Worm (Caenorhabditis elegans) whole organism, L1 larva: ENCODE measurements around the gene fbxa-183.
A peak's percentile ranks its signal among the peaks of the same experiment; 100 is the strongest.

Experiments
- C16A3.4 ChIP-seq: fragments of 150-350 bp; optimal IDR thresholded peaks from 2 replicates; lab custom pipeline; 2014; ENCODE audit warnings: missing biosample characterization, missing genetic modification characterization
- Y116A8C.19 ChIP-seq: sonication (generic microtip); optimal IDR thresholded peaks from 2 replicates; lab custom pipeline; 2016; ENCODE audit warnings: missing compliant biosample characterization, missing genetic modification characterization, borderline replicate concordance
- blmp-1 ChIP-seq: fragments of 150-350 bp; optimal IDR thresholded peaks from 2 replicates; lab custom pipeline; 2014; ENCODE audit warnings: missing biosample characterization, missing genetic modification characterization
- ceh-8 ChIP-seq: fragments of 200-800 bp; sonication (Bioruptor generic); optimal IDR thresholded peaks from 2 replicates; lab custom pipeline; 2018; ENCODE audit warnings: mild to moderate bottlenecking, missing genetic modification characterization, moderate library complexity, missing compliant biosample characterization
- ceh-82 ChIP-seq, 3 experiments: fragments of 150-350 bp in 1 of 3; sonication (generic microtip) in 2 of 3; optimal IDR thresholded peaks; 2 replicates each; lab custom pipeline; 2014 to 2017; ENCODE audit warnings: missing biosample characterization in 3 of 3, missing genetic modification characterization in 3 of 3
- ceh-90 ChIP-seq: sonication (generic microtip); optimal IDR thresholded peaks from 2 replicates; lab custom pipeline; 2016; ENCODE audit warnings: missing genetic modification characterization, missing compliant biosample characterization
- efl-1 ChIP-seq, 4 experiments: fragments of 150-350 bp; optimal IDR thresholded peaks in 3 of 4; peaks in 1 of 4; 1 replicate in 1 of 4; 2 replicates in 3 of 4; lab custom pipeline; 2014; ENCODE audit warnings: missing biosample characterization in 2 of 4, missing genetic modification characterization in 2 of 4, missing genetic modification reagents in 2 of 4
- elt-2 ChIP-seq: sonication (generic microtip); optimal IDR thresholded peaks from 2 replicates; lab custom pipeline; 2016; ENCODE audit warnings: missing genetic modification characterization, mild to moderate bottlenecking, inconsistent platforms, missing compliant biosample characterization, missing genetic modification reagents
- ets-5 ChIP-seq: fragments of 200-800 bp; sonication (Bioruptor generic); IDR thresholded peaks from 2 replicates; pipeline ENCODE4 v1.3.6; 2022; ENCODE audit warnings: missing genetic modification characterization, missing compliant biosample characterization
- hlh-17 ChIP-seq: fragments of 200-800 bp; sonication (Bioruptor generic); optimal IDR thresholded peaks from 2 replicates; lab custom pipeline; 2018; ENCODE audit warnings: missing genetic modification characterization, mild to moderate bottlenecking, missing compliant biosample characterization, moderate library complexity, borderline replicate concordance
- hpl-2 ChIP-seq: fragments of 150-350 bp; optimal IDR thresholded peaks from 2 replicates; lab custom pipeline; 2014; ENCODE audit warnings: missing biosample characterization, missing genetic modification reagents, missing genetic modification characterization
- isw-1 ChIP-seq: fragments of 200-800 bp; sonication (Bioruptor generic); IDR thresholded peaks from 2 replicates; pipeline ENCODE4 v1.3.6; 2022; ENCODE audit warnings: missing genetic modification characterization, missing compliant biosample characterization
- lin-13 ChIP-seq: fragments of 150-350 bp; optimal IDR thresholded peaks from 2 replicates; lab custom pipeline; 2014; ENCODE audit warnings: missing biosample characterization, missing genetic modification reagents, missing genetic modification characterization
- lin-14 ChIP-seq: fragments of 200-800 bp; sonication (Bioruptor generic); optimal IDR thresholded peaks from 2 replicates; lab custom pipeline; 2018; ENCODE audit warnings: mild to moderate bottlenecking, missing genetic modification characterization, moderate library complexity, missing compliant biosample characterization
- lin-35 ChIP-seq, 2 experiments: fragments of 150-350 bp; optimal IDR thresholded peaks; 2 replicates each; lab custom pipeline; 2014; ENCODE audit warnings: missing biosample characterization in 2 of 2, missing genetic modification characterization in 2 of 2, missing genetic modification reagents in 2 of 2
- lin-39 ChIP-seq: fragments of 150-350 bp; optimal IDR thresholded peaks from 2 replicates; lab custom pipeline; 2014; ENCODE audit warnings: missing biosample characterization, missing genetic modification reagents, missing genetic modification characterization
- mdl-1 ChIP-seq, 2 experiments: fragments of 150-350 bp; optimal IDR thresholded peaks; 2 replicates each; lab custom pipeline; 2014 to 2017; ENCODE audit warnings: missing biosample characterization in 2 of 2, missing genetic modification characterization in 2 of 2, inconsistent platforms in 1 of 2
- mep-1 ChIP-seq: fragments of 150-350 bp; optimal IDR thresholded peaks from 2 replicates; lab custom pipeline; 2014; ENCODE audit warnings: missing biosample characterization, missing genetic modification characterization
- nhr-237 ChIP-seq: fragments of 150-350 bp; optimal IDR thresholded peaks from 2 replicates; lab custom pipeline; 2014; ENCODE audit warnings: missing biosample characterization, missing genetic modification characterization
- nhr-47 ChIP-seq: sonication (generic microtip); optimal IDR thresholded peaks from 2 replicates; lab custom pipeline; 2016; ENCODE audit warnings: mild to moderate bottlenecking, missing genetic modification characterization, moderate library complexity, missing compliant biosample characterization
- nhr-71 ChIP-seq: sonication (generic microtip); optimal IDR thresholded peaks from 2 replicates; lab custom pipeline; 2016; ENCODE audit warnings: mild to moderate bottlenecking, missing genetic modification characterization, moderate library complexity, missing compliant biosample characterization
- nhr-76 ChIP-seq: sonication (generic microtip); optimal IDR thresholded peaks from 2 replicates; lab custom pipeline; 2017; ENCODE audit warnings: missing biosample characterization, missing genetic modification characterization
- nhr-85 ChIP-seq: sonication (generic microtip); peaks from one replicate; lab custom pipeline; 2016; ENCODE audit warnings: missing genetic modification characterization, inconsistent platforms, missing compliant biosample characterization
- pqm-1 ChIP-seq: sonication (generic microtip); optimal IDR thresholded peaks from 3 replicates; lab custom pipeline; 2017; ENCODE audit warnings: missing biosample characterization, missing genetic modification characterization
- sptf-1 ChIP-seq: fragments of 150-350 bp; optimal IDR thresholded peaks from 2 replicates; lab custom pipeline; 2014; ENCODE audit warnings: missing biosample characterization, missing genetic modification characterization
- sup-37 ChIP-seq: fragments of 200-800 bp; sonication (Bioruptor generic); optimal IDR thresholded peaks from 2 replicates; lab custom pipeline; 2018; ENCODE audit warnings: mild to moderate bottlenecking, missing genetic modification characterization, missing compliant biosample characterization
- swsn-7 ChIP-seq: sonication (generic microtip); optimal IDR thresholded peaks from 2 replicates; lab custom pipeline; 2016; ENCODE audit warnings: missing genetic modification characterization, missing compliant biosample characterization
- tbx-2 ChIP-seq: sonication (generic microtip); optimal IDR thresholded peaks from 2 replicates; lab custom pipeline; 2016; ENCODE audit warnings: missing genetic modification characterization, missing compliant biosample characterization
- unc-130 ChIP-seq: fragments of 150-350 bp; optimal IDR thresholded peaks from 2 replicates; lab custom pipeline; 2017; ENCODE audit warnings: missing biosample characterization, missing genetic modification characterization, inconsistent platforms
- unc-30 ChIP-seq: sonication (generic microtip); optimal IDR thresholded peaks from 2 replicates; lab custom pipeline; 2017; ENCODE audit warnings: missing biosample characterization, missing genetic modification characterization
- unc-98 ChIP-seq: fragments of 200-800 bp; sonication (Bioruptor generic); IDR thresholded peaks from 2 replicates; pipeline ENCODE4 v1.3.6; 2022; ENCODE audit warnings: missing genetic modification characterization, missing compliant biosample characterization
- zag-1 ChIP-seq: fragments of 150-350 bp; optimal IDR thresholded peaks from 2 replicates; lab custom pipeline; 2014; ENCODE audit warnings: missing biosample characterization, missing genetic modification characterization

fbxa-183 gene

ce11 chrV:5819903-5820302 is 37.3 kb upstream of the fbxa-183 start:
- peak; percentile 56 for TF ChIP-seq elt-2 (tag; lab: Kevin White, UChicago)
- peak; percentile 22 for TF ChIP-seq pqm-1 (tag; lab: Kevin White, UChicago)
- TF ChIP-seq sup-37 (GFP tag; lab: Kevin White, UChicago), result no peak

- peak in 1 of 2 experiments; percentile 3 for TF ChIP-seq lin-35 (GFP tag; optimal IDR thresholded peaks at IDR 0.05; lab: Kevin White, UChicago)
- no peak for TF ChIP-seq nhr-71 (tag; lab: Kevin White, UChicago)
- peak; percentile 64 for TF ChIP-seq elt-2 (tag; lab: Kevin White, UChicago)
These were observed 34.0 kb upstream of the fbxa-183 start for ce11 chrV:5816470-5817061.

DNA sequence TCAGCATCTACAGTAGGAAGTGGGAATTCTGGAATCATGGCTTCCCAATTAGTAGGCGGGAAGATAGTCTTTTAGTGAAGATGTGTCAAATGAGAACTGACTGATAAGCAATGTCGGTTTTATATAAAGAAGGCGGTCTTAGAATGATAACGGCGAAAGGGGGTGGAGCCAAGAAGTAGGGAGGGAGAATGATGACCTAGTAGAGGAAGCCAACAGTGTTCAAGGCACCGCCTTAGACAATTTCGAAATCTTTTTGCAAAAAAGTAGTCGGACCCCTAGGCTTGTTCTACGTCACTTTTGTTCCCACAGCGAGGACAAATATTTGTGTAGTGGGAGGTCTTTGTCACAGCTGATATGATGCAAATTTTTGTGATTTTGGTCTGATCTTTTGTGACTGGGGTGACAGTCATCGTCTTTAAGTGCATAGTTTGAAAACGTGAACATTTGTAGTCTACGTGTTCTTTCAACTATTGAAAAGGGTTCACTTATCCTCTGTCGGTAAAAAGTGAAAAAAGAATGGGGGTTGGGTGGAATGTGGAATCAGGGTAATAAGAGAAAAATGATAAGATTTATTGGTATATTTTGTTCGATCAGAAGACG is 30.6 kb upstream of the fbxa-183 start, which contains the start of gene ZC250.4:
TSS of gene ZC250.4 (minus strand) at position 78 of the 600 bp plus-strand sequence.
- no peak for TF ChIP-seq lin-14 (GFP tag; lab: Kevin White, UChicago)
- peak; percentile 48 for TF ChIP-seq nhr-85
- TF ChIP-seq elt-2 (tag; lab: Kevin White, UChicago), result peak; percentile 7
- peak; percentile 8 for TF ChIP-seq pqm-1 (tag; lab: Kevin White, UChicago)
- TF ChIP-seq blmp-1 (tag; lab: Kevin White, UChicago), result peak; percentile 6

DNA sequence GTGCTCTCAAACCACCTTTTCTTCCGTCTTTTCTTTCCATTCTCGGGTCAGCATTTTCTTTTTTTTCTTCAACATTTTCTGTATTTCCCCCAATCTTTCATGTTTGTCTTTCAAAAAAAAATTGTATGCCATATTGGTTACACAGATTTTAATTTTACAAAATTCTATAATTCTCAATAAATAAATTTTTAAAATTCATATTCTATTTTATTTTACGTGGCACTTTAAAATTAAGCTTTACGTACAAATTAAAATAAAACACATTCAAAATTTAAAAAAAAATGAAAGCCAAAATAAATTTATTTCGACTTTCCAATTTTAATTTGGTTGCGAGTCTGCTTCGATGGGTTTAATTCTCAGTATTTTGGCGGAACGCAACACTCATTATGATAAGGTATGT is 22.9 kb upstream of the fbxa-183 start, which contains the start of gene ZC250.5:
TSS of gene ZC250.5 (plus strand) at position 301 of the 400 bp plus-strand sequence.
- TF ChIP-seq unc-30 (tag; lab: Kevin White, UChicago) (no peak), lin-39 (no peak), zag-1 (tag; lab: Kevin White, UChicago) (no peak)

DNA sequence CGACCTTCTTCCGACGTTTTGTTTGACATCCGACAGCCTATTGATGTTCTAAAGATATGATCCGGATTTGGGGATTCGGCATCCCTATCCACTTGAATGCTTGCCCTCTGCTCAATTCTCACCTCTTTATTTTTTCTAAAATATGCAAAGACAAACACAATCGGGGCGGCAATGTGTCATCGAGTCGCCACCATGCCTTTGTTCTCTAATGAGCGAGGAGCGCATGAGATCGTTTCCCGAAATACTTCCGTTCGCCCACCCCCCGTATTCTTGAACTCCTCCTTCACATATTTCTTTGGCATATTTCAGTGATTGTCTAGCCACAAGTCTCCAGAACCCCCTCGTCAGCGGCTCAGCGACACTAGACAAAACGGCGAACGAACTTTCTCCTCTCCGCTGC is 16.8 kb upstream of the fbxa-183 start, which contains the start of gene cyn-17:
TSS of gene cyn-17 (plus strand) at position 301 of the 400 bp plus-strand sequence.
- no peak for TF ChIP-seq zag-1 (tag; lab: Kevin White, UChicago)
- no peak for TF ChIP-seq efl-1 (optimal IDR thresholded peaks at IDR 0.05; lab: Kevin White, UChicago)
- TF ChIP-seq efl-1 (GFP tag; optimal IDR thresholded peaks at IDR 0.05 in 1 of 2; lab: Kevin White, UChicago), result peak in 1 of 2 experiments; percentile 89
- no peak for TF ChIP-seq Y116A8C.19 (tag; lab: Kevin White, UChicago)
- TF ChIP-seq unc-130 (tag; lab: Kevin White, UChicago), result no peak

DNA sequence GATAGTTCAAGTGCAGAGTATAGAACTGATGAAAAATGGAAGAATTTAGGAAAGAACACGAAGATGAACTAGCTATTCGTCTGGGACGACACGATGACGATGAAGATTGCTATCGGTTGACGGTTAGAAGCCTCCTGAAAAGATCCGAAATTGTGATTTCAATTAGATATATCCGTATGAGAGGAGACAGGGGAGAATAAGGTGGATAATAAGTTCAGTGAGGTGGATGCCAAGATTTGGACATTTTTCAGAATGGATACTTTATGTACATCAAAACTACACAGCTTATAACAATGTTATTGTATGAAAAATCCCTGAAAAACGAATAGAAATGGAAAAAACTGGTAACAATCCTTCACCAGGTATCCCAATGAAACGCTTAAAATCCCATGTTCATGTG is 15.5 kb upstream of the fbxa-183 start, which contains the start of gene nstp-3:
TSS of gene nstp-3 (minus strand) at position 101 of the 400 bp plus-strand sequence.
- TF ChIP-seq zag-1 (tag; lab: Kevin White, UChicago) (no peak), unc-98 (GFP tag; lab: Robert Waterston, UW) (no peak), tbx-2 (tag; lab: Kevin White, UChicago) (no peak)

DNA sequence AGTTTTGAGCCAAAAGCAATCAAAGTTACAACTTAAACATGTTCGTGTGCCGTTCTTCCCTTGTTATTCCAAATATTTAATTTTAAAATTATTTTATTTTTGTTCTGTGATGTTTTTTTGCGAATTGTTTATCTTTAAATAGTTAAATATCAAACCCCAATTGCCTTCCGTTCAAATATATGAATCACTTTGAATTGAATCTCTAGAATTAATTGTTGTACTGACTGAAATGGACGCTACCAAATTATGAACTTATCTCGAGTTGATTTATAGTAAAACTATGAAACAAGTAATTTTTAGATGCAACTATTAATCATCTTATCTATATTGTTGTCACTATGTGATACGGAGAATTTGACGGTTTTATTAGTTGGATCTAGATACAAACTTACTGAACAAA is 9.4 kb upstream of the fbxa-183 start, which contains the start of gene ZC250.2:
TSS of gene ZC250.2 (plus strand) at position 301 of the 400 bp plus-strand sequence.
- TF ChIP-seq nhr-85, result peak; percentile 48
- no peak for TF ChIP-seq ceh-8 (GFP tag; lab: Kevin White, UChicago)
- no peak for TF ChIP-seq hpl-2 (GFP tag; lab: Kevin White, UChicago)
- no peak for TF ChIP-seq swsn-7 (tag; lab: Kevin White, UChicago)

DNA sequence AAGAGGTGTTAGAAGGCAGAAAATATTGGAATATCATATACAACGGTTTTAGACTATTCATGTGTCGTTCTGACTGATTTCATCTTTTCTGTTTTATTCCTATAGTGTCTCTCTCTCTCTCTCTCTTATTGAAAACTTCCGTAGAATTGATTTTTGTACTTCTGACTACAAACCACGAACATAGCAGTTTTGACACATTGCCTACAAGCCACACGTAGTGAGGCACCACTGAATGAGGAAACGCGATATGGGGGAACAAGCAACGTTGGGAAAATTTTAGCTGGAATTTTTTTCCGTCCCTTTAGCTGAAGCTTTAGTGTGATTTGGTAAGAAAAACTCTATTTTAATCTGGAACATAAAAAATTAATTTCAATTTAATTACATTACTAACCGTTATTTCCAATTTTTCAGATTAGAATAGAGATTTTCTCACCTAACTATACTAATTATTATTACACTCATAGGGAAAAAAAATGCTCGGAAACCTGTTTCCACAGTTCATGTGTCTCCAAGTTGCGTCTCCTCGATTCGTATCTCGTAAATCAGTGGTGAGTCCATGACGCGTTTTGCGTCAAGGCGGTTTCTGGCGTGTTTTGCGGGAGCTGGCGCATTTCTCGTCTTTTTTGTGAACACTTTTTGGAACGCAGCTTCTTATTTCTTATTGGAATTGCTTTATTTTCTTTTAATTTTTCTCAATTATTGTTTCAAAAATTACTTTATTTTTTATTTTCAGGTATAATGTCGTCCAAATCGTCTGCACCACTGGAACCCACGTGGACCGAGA is 8.1 kb upstream of the fbxa-183 start, which contains the start of the genes nhr-142 and F44E7.9:
TSS of gene nhr-142 (minus strand) at position 57 of the 784 bp plus-strand sequence.
TSS of gene F44E7.9 (plus strand) at position 734 of the 784 bp plus-strand sequence.
- TF ChIP-seq Y116A8C.19 (tag; lab: Kevin White, UChicago), result no peak
- TF ChIP-seq ets-5 (GFP tag; lab: Robert Waterston, UW), result no peak
- no peak for TF ChIP-seq sptf-1 (tag; lab: Kevin White, UChicago)
- TF ChIP-seq hlh-17 (GFP tag; lab: Kevin White, UChicago), result no peak
- TF ChIP-seq nhr-47 (tag; lab: Kevin White, UChicago), result peak; percentile 92
- TF ChIP-seq ceh-82 (tag; optimal IDR thresholded peaks at IDR 0.05; lab: Kevin White, UChicago), result peak; percentile 89 to 90 (median 90)
- TF ChIP-seq mdl-1 (tag; optimal IDR thresholded peaks at IDR 0.05; lab: Kevin White, UChicago), result peak in 1 of 2 experiments; percentile 55
- peak; percentile 85 for TF ChIP-seq tbx-2 (tag; lab: Kevin White, UChicago)
- no peak for TF ChIP-seq pqm-1 (tag; lab: Kevin White, UChicago)
- TF ChIP-seq C16A3.4, result peak; percentile 93
- peak; percentile 64 for TF ChIP-seq nhr-237 (tag; lab: Kevin White, UChicago)
- TF ChIP-seq mep-1, result peak; percentile 91
- peak; percentile 73 for TF ChIP-seq isw-1
- TF ChIP-seq swsn-7 (tag; lab: Kevin White, UChicago), result peak; percentile 84
- no peak for TF ChIP-seq ceh-90 (tag; lab: Kevin White, UChicago)
- peak; percentile 89 for TF ChIP-seq lin-13
- TF ChIP-seq lin-39, result peak; percentile 60
- no peak for TF ChIP-seq nhr-76 (tag; lab: Kevin White, UChicago)
